Worm (Caenorhabditis elegans): ENCODE results near the gene ets-9.

Gene ets-9

ce11 chrX:4322847-4323455 lies 43.4 kb downstream of the ets-9 start:
- no peak for TF ChIP-seq hmg-20 (GFP tag; IDR thresholded peaks at IDR 0.05)
- TF ChIP-seq dox-1 (GFP tag; IDR thresholded peaks at IDR 0.05): no peak
- no peak for TF ChIP-seq ceh-100 (GFP tag; IDR thresholded peaks at IDR 0.05)
- TF ChIP-seq dpff-1 (tag; optimal IDR thresholded peaks at IDR 0.05): no peak
- no peak for TF ChIP-seq madf-3 (GFP tag; IDR thresholded peaks at IDR 0.05)
- TF ChIP-seq egl-18 (GFP tag; IDR thresholded peaks at IDR 0.05): no peak
- TF ChIP-seq zim-3 (tag; optimal IDR thresholded peaks at IDR 0.05): no peak
- TF ChIP-seq lin-26 (GFP tag; IDR thresholded peaks at IDR 0.05): no peak
- TF ChIP-seq ztf-18 (tag; optimal IDR thresholded peaks at IDR 0.05): no peak
- no peak for TF ChIP-seq xnd-1 (tag; optimal IDR thresholded peaks at IDR 0.05)
- TF ChIP-seq ceh-27 (GFP tag; optimal IDR thresholded peaks at IDR 0.05): no peak
- TF ChIP-seq Y67H2A.10 (GFP tag; conservative IDR thresholded peaks at IDR 0.05): no peak
- TF ChIP-seq mcd-1 (GFP tag; IDR thresholded peaks at IDR 0.05): no peak
- no peak for TF ChIP-seq ztf-22 (GFP tag; optimal IDR thresholded peaks at IDR 0.05)
- TF ChIP-seq T07F8.4 (tag; optimal IDR thresholded peaks at IDR 0.05): no peak

DNA sequence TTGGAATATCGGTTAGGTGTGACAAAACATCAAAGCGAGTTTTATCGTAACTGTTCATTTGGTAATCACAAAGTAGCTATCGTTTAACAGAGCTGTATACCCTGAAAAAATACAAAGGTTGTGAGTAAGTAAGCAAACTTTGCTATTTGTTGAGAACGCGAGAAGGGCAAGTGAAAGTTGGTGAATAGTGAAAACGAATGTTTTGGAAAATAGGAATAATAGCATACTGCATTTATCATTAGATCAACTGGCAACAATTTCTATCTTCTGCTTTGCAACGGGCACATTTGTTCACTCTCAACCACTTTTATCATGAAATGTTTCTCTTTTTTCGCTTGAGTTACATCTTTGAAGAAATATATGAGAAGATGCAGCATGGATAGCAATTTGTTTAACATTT lies 49.3 kb downstream of the ets-9 start, which contains the start of gene C24A8.5:
Gene C24A8.5, minus strand, starts transcription at position 101 of the 400 bp plus-strand sequence.
- TF ChIP-seq hsf-1 (GFP tag; IDR thresholded peaks at IDR 0.05) (no peak), ztf-18 (tag; optimal IDR thresholded peaks at IDR 0.05) (no peak), dox-1 (GFP tag; IDR thresholded peaks at IDR 0.05) (no peak), mcd-1 (GFP tag; IDR thresholded peaks at IDR 0.05) (no peak), mel-28 (tag; optimal IDR thresholded peaks at IDR 0.05; ENCODE audit: borderline replicate concordance) (no peak), B0261.1 (tag; optimal IDR thresholded peaks at IDR 0.05) (no peak), F52B5.7 (tag; optimal IDR thresholded peaks at IDR 0.05) (no peak), Y79H2A.3 (GFP tag; conservative IDR thresholded peaks at IDR 0.05) (no peak), repo-1 (tag; optimal IDR thresholded peaks at IDR 0.05) (no peak), tbx-9 (tag; optimal IDR thresholded peaks at IDR 0.05; ENCODE audit: borderline replicate concordance) (no peak), cebp-1 (GFP tag; IDR thresholded peaks at IDR 0.05) (no peak), cebp-1 (tag; optimal IDR thresholded peaks at IDR 0.05) (no peak), bed-1 (GFP tag; IDR thresholded peaks at IDR 0.05) (no peak), bed-2 (GFP tag; IDR thresholded peaks at IDR 0.05) (no peak)

Measured in whole organism, young adult.